Worm (Caenorhabditis elegans) whole organism, L4 larva: ENCODE results near the gene spat-2.

Experiments
- F26F4.8 ChIP-seq: fragments of 200-800 bp; sonication (Bioruptor generic); conservative IDR thresholded peaks from 2 replicates; pipeline ENCODE4 v1.3.6; 2022; ENCODE audit warnings: missing genetic modification characterization, missing compliant biosample characterization
- F37D6.2 ChIP-seq: sonication (generic microtip); optimal IDR thresholded peaks from 2 replicates; lab custom pipeline; 2016; ENCODE audit warnings: mild to moderate bottlenecking, missing genetic modification characterization, missing compliant biosample characterization
- R02D3.7 ChIP-seq: fragments of 150-350 bp; sonication (generic microtip); optimal IDR thresholded peaks from 3 replicates; lab custom pipeline; 2014; ENCODE audit warnings: missing biosample characterization, missing genetic modification characterization
- T20F7.1 ChIP-seq: fragments of 200-800 bp; sonication (Bioruptor generic); optimal IDR thresholded peaks from 2 replicates; lab custom pipeline; 2018; ENCODE audit warnings: mild to moderate bottlenecking, missing genetic modification characterization, missing compliant biosample characterization
- Y105C5A.15 ChIP-seq: fragments of 200-800 bp; sonication (Bioruptor generic); IDR thresholded peaks from 2 replicates; pipeline ENCODE4 v1.3.6; 2022; ENCODE audit warnings: missing genetic modification characterization, missing compliant biosample characterization
- ZK337.2 ChIP-seq: fragments of 200-800 bp; sonication (Bioruptor generic); IDR thresholded peaks from 2 replicates; pipeline ENCODE4 v1.3.6; 2022; ENCODE audit warnings: missing genetic modification reagents, missing genetic modification characterization, missing compliant biosample characterization
- ZK546.5 ChIP-seq, 2 experiments: sonication (generic microtip); optimal IDR thresholded peaks; 2 replicates each; lab custom pipeline; 2017; ENCODE audit warnings: missing biosample characterization in 2 of 2, missing genetic modification characterization in 2 of 2
- aha-1 ChIP-seq: fragments of 150-350 bp; peaks from one replicate; lab custom pipeline; 2014; ENCODE audit warnings: missing biosample characterization, missing genetic modification characterization
- ama-1 ChIP-seq: fragments of 150-350 bp; optimal IDR thresholded peaks from 2 replicates; lab custom pipeline; 2014; ENCODE audit warnings: inconsistent platforms, mixed read lengths
- ceh-20 ChIP-seq: fragments of 200-800 bp; sonication (Bioruptor generic); IDR thresholded peaks from 2 replicates; pipeline ENCODE4 v1.3.6; 2022; ENCODE audit warnings: missing genetic modification reagents, missing genetic modification characterization, missing compliant biosample characterization
- ceh-44 ChIP-seq: fragments of 200-800 bp; sonication (Bioruptor generic); IDR thresholded peaks from 2 replicates; pipeline ENCODE4 v1.3.6; 2022; ENCODE audit warnings: missing genetic modification reagents, missing genetic modification characterization, missing compliant biosample characterization
- ceh-82 ChIP-seq: sonication (generic microtip); optimal IDR thresholded peaks from 2 replicates; lab custom pipeline; 2017; ENCODE audit warnings: missing biosample characterization, missing genetic modification characterization
- cey-2 ChIP-seq: sonication (generic microtip); optimal IDR thresholded peaks from 3 replicates; lab custom pipeline; 2017; ENCODE audit warnings: missing genetic modification characterization, mild to moderate bottlenecking, missing compliant biosample characterization, antibody characterized with exemption, borderline replicate concordance; ENCODE audit not compliant: insufficient read depth
- ctbp-1 ChIP-seq: fragments of 200-800 bp; sonication (Bioruptor generic); IDR thresholded peaks from 2 replicates; pipeline ENCODE4 v1.3.6; 2022; ENCODE audit warnings: missing genetic modification reagents, missing genetic modification characterization, missing compliant biosample characterization
- daf-12 ChIP-seq: fragments of 150-350 bp; optimal IDR thresholded peaks from 2 replicates; lab custom pipeline; 2014; ENCODE audit warnings: missing biosample characterization, missing genetic modification reagents, missing genetic modification characterization
- daf-19 ChIP-seq: fragments of 200-800 bp; sonication (Bioruptor generic); conservative IDR thresholded peaks from 2 replicates; pipeline ENCODE4 v1.3.6; 2022; ENCODE audit warnings: missing genetic modification characterization, missing compliant biosample characterization
- dmd-6 ChIP-seq: fragments of 200-800 bp; sonication (Bioruptor generic); IDR thresholded peaks from 2 replicates; pipeline ENCODE4 v1.3.6; 2022; ENCODE audit warnings: missing genetic modification reagents, missing genetic modification characterization, missing compliant biosample characterization
- dmd-9 ChIP-seq: fragments of 200-800 bp; sonication (Bioruptor generic); IDR thresholded peaks from 2 replicates; pipeline ENCODE4 v1.3.6; 2022; ENCODE audit warnings: missing genetic modification reagents, missing genetic modification characterization, missing compliant biosample characterization
- dpl-1 ChIP-seq: fragments of 150-350 bp; optimal IDR thresholded peaks from 2 replicates; lab custom pipeline; 2014; ENCODE audit warnings: missing biosample characterization, missing genetic modification reagents, missing genetic modification characterization
- dve-1 ChIP-seq: sonication (generic microtip); optimal IDR thresholded peaks from 2 replicates; lab custom pipeline; 2017; ENCODE audit warnings: antibody characterized with exemption, mild to moderate bottlenecking, missing genetic modification characterization, missing compliant biosample characterization; ENCODE audit not compliant: insufficient read depth
- fkh-10 ChIP-seq: fragments of 150-350 bp; optimal IDR thresholded peaks from 2 replicates; lab custom pipeline; 2014; ENCODE audit warnings: missing biosample characterization, missing genetic modification reagents, missing genetic modification characterization
- fos-1 ChIP-seq: fragments of 150-350 bp; optimal IDR thresholded peaks from 2 replicates; lab custom pipeline; 2014; ENCODE audit warnings: missing biosample characterization, missing genetic modification characterization
- hif-1 ChIP-seq, 2 experiments: sonication (generic microtip); optimal IDR thresholded peaks; 2 replicates each; lab custom pipeline; 2016 to 2017; ENCODE audit warnings: missing compliant biosample characterization in 2 of 2, missing genetic modification characterization in 2 of 2, missing genetic modification reagents in 2 of 2, missing genotype in 2 of 2, mild to moderate bottlenecking in 1 of 2
- hlh-11 ChIP-seq: fragments of 200-800 bp; sonication (Bioruptor generic); optimal IDR thresholded peaks from 2 replicates; lab custom pipeline; 2018; ENCODE audit warnings: mild to moderate bottlenecking, missing genetic modification characterization, missing compliant biosample characterization
- hmg-1.1 ChIP-seq: fragments of 200-800 bp; sonication (Bioruptor generic); IDR thresholded peaks from 2 replicates; pipeline ENCODE4 v1.3.6; 2022; ENCODE audit warnings: missing genetic modification reagents, missing genetic modification characterization, missing compliant biosample characterization
- lim-7 ChIP-seq: fragments of 200-800 bp; sonication (Bioruptor generic); IDR thresholded peaks from 2 replicates; pipeline ENCODE4 v1.3.6; 2022; ENCODE audit warnings: missing genetic modification characterization, missing compliant biosample characterization
- lin-29 ChIP-seq: fragments of 200-800 bp; sonication (Bioruptor generic); IDR thresholded peaks from 2 replicates; pipeline ENCODE4 v1.3.6; 2022; ENCODE audit warnings: missing genetic modification reagents, missing genetic modification characterization, missing compliant biosample characterization
- lir-3 ChIP-seq: sonication (generic microtip); optimal IDR thresholded peaks from 2 replicates; lab custom pipeline; 2016; ENCODE audit warnings: mild to moderate bottlenecking, missing genetic modification characterization, missing compliant biosample characterization
- mep-1 ChIP-seq: fragments of 150-350 bp; sonication (generic microtip); optimal IDR thresholded peaks from 3 replicates; lab custom pipeline; 2014; ENCODE audit warnings: missing biosample characterization, missing genetic modification characterization
- mes-2 ChIP-seq: sonication (generic microtip); optimal IDR thresholded peaks from 2 replicates; lab custom pipeline; 2016; ENCODE audit warnings: missing genotype, mild to moderate bottlenecking, missing genetic modification characterization, missing compliant biosample characterization; ENCODE audit not compliant: poor library complexity, severe bottlenecking
- mxl-2 ChIP-seq: fragments of 200-800 bp; sonication (Bioruptor generic); conservative IDR thresholded peaks from 2 replicates; pipeline ENCODE4 v1.3.6; 2022; ENCODE audit warnings: missing genetic modification reagents, missing genetic modification characterization, missing compliant biosample characterization
- nhr-11 ChIP-seq: fragments of 150-350 bp; optimal IDR thresholded peaks from 2 replicates; lab custom pipeline; 2014; ENCODE audit warnings: missing biosample characterization, missing genetic modification characterization
- nhr-237 ChIP-seq: sonication (generic microtip); optimal IDR thresholded peaks from 2 replicates; lab custom pipeline; 2017; ENCODE audit warnings: missing biosample characterization, missing genetic modification characterization
- nhr-6 ChIP-seq: fragments of 150-350 bp; optimal IDR thresholded peaks from 2 replicates; lab custom pipeline; 2014; ENCODE audit warnings: missing biosample characterization, missing genetic modification characterization
- nhr-76 ChIP-seq: fragments of 150-350 bp; optimal IDR thresholded peaks from 2 replicates; lab custom pipeline; 2014; ENCODE audit warnings: missing biosample characterization, missing genetic modification characterization
- nhr-77 ChIP-seq: fragments of 150-350 bp; optimal IDR thresholded peaks from 2 replicates; lab custom pipeline; 2014; ENCODE audit warnings: missing biosample characterization, missing genetic modification characterization
- pha-4 ChIP-seq, 2 experiments: fragments of 150-350 bp in 1 of 2; fragments of 200-800 bp in 1 of 2; sonication (Bioruptor generic) in 1 of 2; IDR thresholded peaks in 1 of 2; optimal IDR thresholded peaks in 1 of 2; 2 replicates each; pipeline versions ENCODE4 v1.3.6 to Lab custom; 2014 to 2022; ENCODE audit warnings: missing genetic modification characterization in 2 of 2, missing genetic modification reagents in 2 of 2, missing biosample characterization in 1 of 2, missing compliant biosample characterization in 1 of 2
- rbr-2 ChIP-seq: sonication (generic microtip); optimal IDR thresholded peaks from 2 replicates; lab custom pipeline; 2016; ENCODE audit warnings: missing genotype, missing genetic modification characterization, missing compliant biosample characterization
- saeg-2 ChIP-seq: fragments of 200-800 bp; sonication (Bioruptor generic); IDR thresholded peaks from 2 replicates; pipeline ENCODE4 v1.3.6; 2022; ENCODE audit warnings: missing genetic modification reagents, missing genetic modification characterization, missing compliant biosample characterization
- sdz-12 ChIP-seq: fragments of 200-800 bp; sonication (Bioruptor generic); optimal IDR thresholded peaks from 2 replicates; lab custom pipeline; 2018; ENCODE audit warnings: mild to moderate bottlenecking, missing genetic modification characterization, missing compliant biosample characterization
- set-16 ChIP-seq: fragments of 200-800 bp; sonication (Bioruptor generic); IDR thresholded peaks from 2 replicates; pipeline ENCODE4 v1.3.6; 2022; ENCODE audit warnings: missing genetic modification reagents, missing genetic modification characterization, missing compliant biosample characterization
- skn-1 ChIP-seq: fragments of 150-350 bp; optimal IDR thresholded peaks from 2 replicates; lab custom pipeline; 2014; ENCODE audit warnings: missing biosample characterization, missing genetic modification characterization
- snpc-1.2 ChIP-seq: fragments of 200-800 bp; sonication (Bioruptor generic); IDR thresholded peaks from 2 replicates; pipeline ENCODE4 v1.3.6; 2022; ENCODE audit warnings: missing genetic modification reagents, missing genetic modification characterization, missing compliant biosample characterization
- spr-3 ChIP-seq: fragments of 200-800 bp; sonication (Bioruptor generic); optimal IDR thresholded peaks from 2 replicates; lab custom pipeline; 2018; ENCODE audit warnings: mild to moderate bottlenecking, missing genetic modification characterization, missing compliant biosample characterization
- tag-97 ChIP-seq: fragments of 200-800 bp; sonication (Bioruptor generic); IDR thresholded peaks from 2 replicates; pipeline ENCODE4 v1.3.6; 2022; ENCODE audit warnings: missing genetic modification characterization, missing compliant biosample characterization
- tra-1 ChIP-seq: fragments of 200-800 bp; sonication (Bioruptor generic); IDR thresholded peaks from 2 replicates; pipeline ENCODE4 v1.3.6; 2022; ENCODE audit warnings: missing genetic modification reagents, missing genetic modification characterization, missing compliant biosample characterization
- zfp-2 ChIP-seq: sonication (generic microtip); optimal IDR thresholded peaks from 2 replicates; lab custom pipeline; 2016; ENCODE audit warnings: mild to moderate bottlenecking, missing genetic modification characterization, missing compliant biosample characterization
- zfp-3 ChIP-seq: fragments of 200-800 bp; sonication (Bioruptor generic); conservative IDR thresholded peaks from 2 replicates; pipeline ENCODE4 v1.3.6; 2022; ENCODE audit warnings: missing genetic modification reagents, missing genetic modification characterization, missing compliant biosample characterization
- zip-11 ChIP-seq: fragments of 200-800 bp; sonication (Bioruptor generic); IDR thresholded peaks from 2 replicates; pipeline ENCODE4 v1.3.6; 2022; ENCODE audit warnings: missing genetic modification characterization, missing compliant biosample characterization
- zip-2 ChIP-seq: fragments of 150-350 bp; optimal IDR thresholded peaks from 2 replicates; lab custom pipeline; 2014; ENCODE audit warnings: missing biosample characterization, missing genetic modification characterization
- ztf-7 ChIP-seq: fragments of 150-350 bp; optimal IDR thresholded peaks from 2 replicates; lab custom pipeline; 2014; ENCODE audit warnings: missing biosample characterization, missing genetic modification characterization

spat-2 gene

ce11 chrIII:11066691-11067090 lies 30.0 kb downstream of the spat-2 start (continued):
- no peak for TF ChIP-seq cey-2
- no peak for TF ChIP-seq T20F7.1 (GFP tag; lab: Kevin White, UChicago)
- no peak for TF ChIP-seq skn-1 (tag; lab: Kevin White, UChicago)
- TF ChIP-seq zip-2: peak; percentile 80
- TF ChIP-seq set-16: peak; percentile 64
- TF ChIP-seq lin-29 (GFP tag; lab: Robert Waterston, UW): peak; percentile 82
- TF ChIP-seq ceh-44 (GFP tag; lab: Robert Waterston, UW): peak; percentile 71; the same call in 1 of the 2 replicates
- TF ChIP-seq ztf-7: peak; percentile 57
- no peak for TF ChIP-seq sdz-12 (GFP tag; lab: Kevin White, UChicago)
- TF ChIP-seq tag-97 (GFP tag; lab: Robert Waterston, UW): no peak
- TF ChIP-seq ceh-20 (GFP tag; lab: Robert Waterston, UW): peak; percentile 93
- TF ChIP-seq zfp-3 (GFP tag; lab: Robert Waterston, UW): peak; percentile 87
- peak; percentile 87 for TF ChIP-seq mes-2 (tag; lab: Kevin White, UChicago)
- peak; percentile 50 for TF ChIP-seq nhr-77 (tag; lab: Kevin White, UChicago)
- TF ChIP-seq hif-1 (tag; optimal IDR thresholded peaks at IDR 0.05; lab: Kevin White, UChicago): peak; percentile 23 to 31
- TF ChIP-seq dve-1 (tag; lab: Kevin White, UChicago): peak; percentile 79
- peak; percentile 64 for TF ChIP-seq F26F4.8
- peak; percentile 72 for TF ChIP-seq dpl-1 (GFP tag; lab: Kevin White, UChicago)
- peak; percentile 86 for TF ChIP-seq snpc-1.2 (GFP tag; lab: Robert Waterston, UW)
- TF ChIP-seq tra-1 (GFP tag; lab: Robert Waterston, UW): peak; percentile 88
- TF ChIP-seq nhr-76: no peak
- no peak for TF ChIP-seq ZK546.5 (tag; optimal IDR thresholded peaks at IDR 0.05; lab: Kevin White, UChicago)
- TF ChIP-seq hmg-1.1: peak; percentile 96
- peak; percentile 92 for TF ChIP-seq ctbp-1 (GFP tag; lab: Robert Waterston, UW)
- TF ChIP-seq F37D6.2: peak; percentile 86
- TF ChIP-seq rbr-2 (tag; lab: Kevin White, UChicago): peak; percentile 85
- peak; percentile 95 for TF ChIP-seq pha-4 (GFP tag; IDR thresholded peaks at IDR 0.05; lab: Robert Waterston, UW)
- no peak for TF ChIP-seq pha-4 (tag; optimal IDR thresholded peaks at IDR 0.05; lab: Kevin White, UChicago)
- TF ChIP-seq hlh-11: peak; percentile 67
- no peak for TF ChIP-seq daf-12
- peak; percentile 86 for TF ChIP-seq mep-1
- TF ChIP-seq fkh-10 (GFP tag; lab: Kevin White, UChicago): peak; percentile 74
- TF ChIP-seq Y105C5A.15 (GFP tag; lab: Robert Waterston, UW): peak; percentile 88; the same call in 1 of the 2 replicates
- TF ChIP-seq saeg-2 (GFP tag; lab: Robert Waterston, UW): peak; percentile 71; the same call in 1 of the 2 replicates
- peak; percentile 10; the same call in 1 of the 2 replicates for TF ChIP-seq zip-11
- TF ChIP-seq ama-1 (lab: Kevin White, UChicago): peak; percentile 56
- TF ChIP-seq lim-7 (GFP tag; lab: Robert Waterston, UW): peak; percentile 89
- no peak for TF ChIP-seq zfp-2 (tag; lab: Kevin White, UChicago)
- TF ChIP-seq daf-19 (GFP tag; lab: Robert Waterston, UW): no peak
- TF ChIP-seq dmd-6: peak; percentile 85
- peak; percentile 82 for TF ChIP-seq spr-3 (GFP tag; lab: Kevin White, UChicago)
- TF ChIP-seq ZK337.2 (GFP tag; lab: Robert Waterston, UW): peak; percentile 75
- no peak for TF ChIP-seq nhr-237 (tag; lab: Kevin White, UChicago)
- TF ChIP-seq fos-1 (tag; lab: Kevin White, UChicago): no peak
- peak; percentile 21 for TF ChIP-seq nhr-11 (tag; lab: Kevin White, UChicago)
- no peak for TF ChIP-seq ceh-82 (tag; lab: Kevin White, UChicago)
- 0 out of 2 replicates have a peak, but pooled peaks have one; percentile 14 for TF ChIP-seq mxl-2 (GFP tag; lab: Robert Waterston, UW)
- peak; percentile 32 for TF ChIP-seq lir-3 (tag; lab: Kevin White, UChicago)
- TF ChIP-seq R02D3.7 (tag; lab: Kevin White, UChicago): no peak
- peak; percentile 37 for TF ChIP-seq nhr-6
- TF ChIP-seq dmd-9 (GFP tag; lab: Robert Waterston, UW): peak; percentile 88
- TF ChIP-seq aha-1 (tag; lab: Kevin White, UChicago): peak; percentile 98
